Fruit fly (Drosophila melanogaster): ENCODE data around the gene ND-ASHI.

The ND-ASHI gene

dm6 chrX:6661880-6662279 is 17.0 kb downstream of the ND-ASHI start (continued):
- TF ChIP-seq Sox102F (GFP tag; optimal IDR thresholded peaks at IDR 0.05), result no peak
- TF ChIP-seq ab (GFP tag; optimal IDR thresholded peaks at IDR 0.05), result no peak
- 0 out of 3 replicates have a peak, but pooled peaks have one; percentile 9 for TF ChIP-seq CG34422 (GFP tag; IDR thresholded peaks at IDR 0.05)
- no peak for TF ChIP-seq CG1529 (GFP tag; optimal IDR thresholded peaks at IDR 0.05)
- no peak for TF ChIP-seq Scr (GFP tag; IDR thresholded peaks at IDR 0.05; ENCODE audit: partially characterized antibody)
- no peak for TF ChIP-seq croc (GFP tag; conservative IDR thresholded peaks at IDR 0.05)
- TF ChIP-seq pfk (GFP tag; optimal IDR thresholded peaks at IDR 0.05), result no peak
- peak; percentile 17 for TF ChIP-seq CG12769 (tag; optimal IDR thresholded peaks at IDR 0.05)
- TF ChIP-seq gt (GFP tag; IDR thresholded peaks at IDR 0.05), result no peak
- TF ChIP-seq oc (tag; optimal IDR thresholded peaks at IDR 0.05), result no peak
- TF ChIP-seq dimm (GFP tag; IDR thresholded peaks at IDR 0.05), result no peak
- TF ChIP-seq CG1603 (tag; optimal IDR thresholded peaks at IDR 0.05), result no peak
- peak; percentile 43; the same call in 1 of the 2 replicates for TF ChIP-seq CG14441 (GFP tag; IDR thresholded peaks at IDR 0.05)
- TF ChIP-seq chn (GFP tag; optimal IDR thresholded peaks at IDR 0.05), result no peak
- no peak for TF ChIP-seq CG4820 (GFP tag; optimal IDR thresholded peaks at IDR 0.05)
- TF ChIP-seq Myb (GFP tag; optimal IDR thresholded peaks at IDR 0.05), result no peak
- TF ChIP-seq sens (GFP tag), result peak; percentile 73
- TF ChIP-seq CG31365 (tag; optimal IDR thresholded peaks at IDR 0.05), result no peak
- TF ChIP-seq Nf-YC (tag; optimal IDR thresholded peaks at IDR 0.05), result no peak
- no peak for TF ChIP-seq CG2875 (GFP tag; optimal IDR thresholded peaks at IDR 0.05)
- peak; percentile 3 for TF ChIP-seq nom (GFP tag; optimal IDR thresholded peaks at IDR 0.05)
- TF ChIP-seq ac (GFP tag; optimal IDR thresholded peaks at IDR 0.05), result no peak
- no peak for TF ChIP-seq Lim3 (GFP tag; IDR thresholded peaks at IDR 0.05)
- TF ChIP-seq CG9797 (GFP tag; optimal IDR thresholded peaks at IDR 0.05), result no peak
- TF ChIP-seq CG17359 (tag; optimal IDR thresholded peaks at IDR 0.05), result peak; percentile 5
- peak; percentile 16; the same call in 1 of the 3 replicates for TF ChIP-seq dysf (GFP tag; IDR thresholded peaks at IDR 0.05)
- TF ChIP-seq bbx (GFP tag; IDR thresholded peaks at IDR 0.05; ENCODE audit: partially characterized antibody), result no peak
- peak; percentile 45 for TF ChIP-seq cg (GFP tag; optimal IDR thresholded peaks at IDR 0.05)
- TF ChIP-seq Pdp1 (GFP tag; optimal IDR thresholded peaks at IDR 0.05), result peak in 1 of 2 experiments; percentile 51
- no peak for TF ChIP-seq Ets97D (GFP tag; optimal IDR thresholded peaks at IDR 0.05)
- 0 out of 3 replicates have a peak, but pooled peaks have one; percentile 8 for TF ChIP-seq H15 (GFP tag; IDR thresholded peaks at IDR 0.05)
- TF ChIP-seq Deaf1 (tag; optimal IDR thresholded peaks at IDR 0.05), result no peak
- TF ChIP-seq CG1024 (GFP tag; IDR thresholded peaks at IDR 0.05), result no peak
- no peak for TF ChIP-seq CG7357 (GFP tag; IDR thresholded peaks at IDR 0.05)
- TF ChIP-seq Vsx1 (GFP tag; optimal IDR thresholded peaks at IDR 0.05), result no peak
- TF ChIP-seq Bgb (GFP tag; IDR thresholded peaks at IDR 0.05; ENCODE audit: partially characterized antibody), result no peak
- 0 out of 4 replicates have a peak, but pooled peaks have one; percentile 2 for TF ChIP-seq chinmo (GFP tag; IDR thresholded peaks at IDR 0.05; ENCODE audit: partially characterized antibody)
- no peak for TF ChIP-seq D (optimal IDR thresholded peaks at IDR 0.05)
- TF ChIP-seq D (GFP tag; optimal IDR thresholded peaks at IDR 0.05), result no peak
- TF ChIP-seq CG8478 (optimal IDR thresholded peaks at IDR 0.05), result no peak
- TF ChIP-seq pita (GFP tag; optimal IDR thresholded peaks at IDR 0.05), result no peak
- TF ChIP-seq Dad (GFP tag; optimal IDR thresholded peaks at IDR 0.05), result no peak
- TF ChIP-seq CG4404 (GFP tag; IDR thresholded peaks at IDR 0.05), result no peak
- no peak for TF ChIP-seq fru (optimal IDR thresholded peaks at IDR 0.05)

All from whole organism, embryonic.